Worm (Caenorhabditis elegans) whole organism, young adult: ENCODE measurements around the gene marg-1.

Experiments
- B0261.1 ChIP-seq: sonication (generic microtip); optimal IDR thresholded peaks from 2 replicates; lab custom pipeline; 2016; ENCODE audit warnings: mild to moderate bottlenecking, missing genetic modification characterization, moderate library complexity, missing compliant biosample characterization
- F57A8.1 ChIP-seq: fragments of 200-800 bp; sonication (Bioruptor generic); optimal IDR thresholded peaks from 2 replicates; lab custom pipeline; 2018; ENCODE audit warnings: mild to moderate bottlenecking, missing genetic modification characterization, moderate library complexity, missing compliant biosample characterization
- K12H6.12 ChIP-seq: fragments of 200-800 bp; sonication (Bioruptor generic); optimal IDR thresholded peaks from 2 replicates; lab custom pipeline; 2018; ENCODE audit warnings: mild to moderate bottlenecking, missing genetic modification characterization, missing compliant biosample characterization
- T26A5.8 ChIP-seq: sonication (generic microtip); optimal IDR thresholded peaks from 2 replicates; lab custom pipeline; 2016; ENCODE audit warnings: missing genetic modification characterization, missing compliant biosample characterization
- Y53G8AR.9 ChIP-seq: fragments of 200-800 bp; sonication (Bioruptor generic); conservative IDR thresholded peaks from 2 replicates; pipeline ENCODE4 v1.3.6; 2022; ENCODE audit warnings: missing genetic modification reagents, missing genetic modification characterization, missing compliant biosample characterization
- Y56A3A.18 ChIP-seq: fragments of 200-800 bp; sonication (Bioruptor generic); IDR thresholded peaks from 2 replicates; pipeline ENCODE4 v1.3.6; 2022; ENCODE audit warnings: missing genetic modification reagents, missing genetic modification characterization, missing compliant biosample characterization
- Y67H2A.10 ChIP-seq: fragments of 200-800 bp; sonication (Bioruptor generic); conservative IDR thresholded peaks from 2 replicates; pipeline ENCODE4 v1.3.6; 2022; ENCODE audit warnings: missing genetic modification reagents, missing genetic modification characterization, missing compliant biosample characterization
- akir-1 ChIP-seq: fragments of 200-800 bp; sonication (Bioruptor generic); optimal IDR thresholded peaks from 2 replicates; lab custom pipeline; 2018; ENCODE audit warnings: mild to moderate bottlenecking, missing genetic modification characterization, moderate library complexity, missing compliant biosample characterization
- aptf-3 ChIP-seq: fragments of 200-800 bp; sonication (Bioruptor generic); IDR thresholded peaks from 2 replicates; pipeline ENCODE4 v1.3.6; 2022; ENCODE audit warnings: missing genetic modification characterization, missing compliant biosample characterization
- ceh-27 ChIP-seq: fragments of 200-800 bp; sonication (Bioruptor generic); optimal IDR thresholded peaks from 2 replicates; lab custom pipeline; 2018; ENCODE audit warnings: mild to moderate bottlenecking, missing genetic modification characterization, moderate library complexity, missing compliant biosample characterization
- dox-1 ChIP-seq: fragments of 200-800 bp; sonication (Bioruptor generic); IDR thresholded peaks from 2 replicates; pipeline ENCODE4 v1.3.6; 2022; ENCODE audit warnings: missing genetic modification reagents, missing genetic modification characterization, missing compliant biosample characterization
- fkh-3 ChIP-seq: sonication (generic microtip); optimal IDR thresholded peaks from 2 replicates; lab custom pipeline; 2016; ENCODE audit warnings: mild to moderate bottlenecking, missing genetic modification characterization, missing compliant biosample characterization
- gei-17 ChIP-seq: fragments of 200-800 bp; sonication (Bioruptor generic); optimal IDR thresholded peaks from 2 replicates; lab custom pipeline; 2018; ENCODE audit warnings: mild to moderate bottlenecking, missing genetic modification characterization, missing compliant biosample characterization
- hmg-1.2 ChIP-seq: fragments of 200-800 bp; sonication (Bioruptor generic); IDR thresholded peaks from 2 replicates; pipeline ENCODE4 v1.3.6; 2022; ENCODE audit warnings: missing genetic modification reagents, missing genetic modification characterization, missing compliant biosample characterization
- lag-1 ChIP-seq: fragments of 200-800 bp; sonication (Bioruptor generic); IDR thresholded peaks from 2 replicates; pipeline ENCODE4 v1.3.6; 2022; ENCODE audit warnings: missing genetic modification reagents, missing genetic modification characterization, missing compliant biosample characterization
- lin-35 ChIP-seq, 3 experiments: fragments of 150-350 bp in 2 of 3; sonication (generic microtip) in 1 of 3; optimal IDR thresholded peaks; 2 replicates each; lab custom pipeline; 2014 to 2018; ENCODE audit warnings: missing biosample characterization in 3 of 3, missing genetic modification characterization in 3 of 3, missing genetic modification reagents in 3 of 3
- lin-40 ChIP-seq: sonication (generic microtip); optimal IDR thresholded peaks from 2 replicates; lab custom pipeline; 2016; ENCODE audit warnings: missing genetic modification characterization, mild to moderate bottlenecking, missing compliant biosample characterization, missing genotype, missing genetic modification reagents
- lin-54 ChIP-seq: fragments of 200-800 bp; sonication (Bioruptor generic); optimal IDR thresholded peaks from 2 replicates; lab custom pipeline; 2018; ENCODE audit warnings: mild to moderate bottlenecking, missing genetic modification characterization, missing compliant biosample characterization
- mcd-1 ChIP-seq: fragments of 200-800 bp; sonication (Bioruptor generic); IDR thresholded peaks from 2 replicates; pipeline ENCODE4 v1.3.6; 2022; ENCODE audit warnings: missing genetic modification reagents, missing genetic modification characterization, missing compliant biosample characterization
- mes-4 ChIP-seq: sonication (generic microtip); optimal IDR thresholded peaks from 2 replicates; lab custom pipeline; 2016; ENCODE audit warnings: missing genotype, missing genetic modification characterization, missing compliant biosample characterization
- mxl-1 ChIP-seq: sonication (generic microtip); optimal IDR thresholded peaks from 2 replicates; lab custom pipeline; 2016; ENCODE audit warnings: missing genetic modification characterization, missing compliant biosample characterization
- nhr-80 ChIP-seq: sonication (generic microtip); optimal IDR thresholded peaks from 2 replicates; lab custom pipeline; 2016; ENCODE audit warnings: missing genetic modification characterization, missing compliant biosample characterization
- nhr-90 ChIP-seq: sonication (generic microtip); optimal IDR thresholded peaks from 2 replicates; lab custom pipeline; 2016; ENCODE audit warnings: missing genotype, mild to moderate bottlenecking, missing genetic modification characterization, missing compliant biosample characterization
- pbrm-1 ChIP-seq: fragments of 200-800 bp; sonication (Bioruptor generic); IDR thresholded peaks from 2 replicates; pipeline ENCODE4 v1.3.6; 2022; ENCODE audit warnings: missing genetic modification reagents, missing genetic modification characterization, missing compliant biosample characterization
- rcor-1 ChIP-seq: fragments of 200-800 bp; sonication (Bioruptor generic); IDR thresholded peaks from 2 replicates; pipeline ENCODE4 v1.3.6; 2022; ENCODE audit warnings: missing genetic modification reagents, missing genetic modification characterization, missing compliant biosample characterization
- snpc-1.3 ChIP-seq: sonication (generic microtip); optimal IDR thresholded peaks from 2 replicates; lab custom pipeline; 2017; ENCODE audit warnings: missing genetic modification characterization, mild to moderate bottlenecking, missing compliant biosample characterization, antibody characterized with exemption, moderate library complexity, missing genotype, missing genetic modification reagents; ENCODE audit not compliant: insufficient read depth
- snpc-4 ChIP-seq, 5 experiments: fragments of 150-350 bp in 1 of 5; sonication (generic microtip) in 4 of 5; optimal IDR thresholded peaks; 2 replicates each; lab custom pipeline; 2014 to 2018; ENCODE audit warnings: missing genetic modification characterization in 5 of 5, missing biosample characterization in 3 of 5, antibody characterized with exemption in 2 of 5, mild to moderate bottlenecking in 2 of 5, missing compliant biosample characterization in 2 of 5, missing genotype in 2 of 5, moderate library complexity in 2 of 5, missing genetic modification reagents in 1 of 5
- somi-1 ChIP-seq: fragments of 200-800 bp; sonication (Bioruptor generic); optimal IDR thresholded peaks from 2 replicates; lab custom pipeline; 2018; ENCODE audit warnings: mild to moderate bottlenecking, missing genetic modification characterization, missing compliant biosample characterization
- tbp1 ChIP-seq: fragments of 200-800 bp; sonication (Bioruptor generic); optimal IDR thresholded peaks from 2 replicates; lab custom pipeline; 2018; ENCODE audit warnings: mild to moderate bottlenecking, missing genetic modification characterization, missing compliant biosample characterization
- tlf-1 ChIP-seq: fragments of 200-800 bp; sonication (Bioruptor generic); optimal IDR thresholded peaks from 2 replicates; lab custom pipeline; 2018; ENCODE audit warnings: mild to moderate bottlenecking, missing genetic modification characterization, missing compliant biosample characterization
- unc-62 ChIP-seq: fragments of 150-350 bp; optimal IDR thresholded peaks from 2 replicates; lab custom pipeline; 2014; ENCODE audit warnings: missing biosample characterization, missing genetic modification reagents, missing genetic modification characterization
- zfh-2 ChIP-seq: fragments of 200-800 bp; sonication (Bioruptor generic); conservative IDR thresholded peaks from 2 replicates; pipeline ENCODE4 v1.3.6; 2022; ENCODE audit warnings: missing genetic modification reagents, missing genetic modification characterization, missing compliant biosample characterization
- ztf-18 ChIP-seq: sonication (generic microtip); optimal IDR thresholded peaks from 2 replicates; lab custom pipeline; 2016; ENCODE audit warnings: missing genotype, mild to moderate bottlenecking, missing genetic modification characterization, missing compliant biosample characterization

The marg-1 gene

DNA sequence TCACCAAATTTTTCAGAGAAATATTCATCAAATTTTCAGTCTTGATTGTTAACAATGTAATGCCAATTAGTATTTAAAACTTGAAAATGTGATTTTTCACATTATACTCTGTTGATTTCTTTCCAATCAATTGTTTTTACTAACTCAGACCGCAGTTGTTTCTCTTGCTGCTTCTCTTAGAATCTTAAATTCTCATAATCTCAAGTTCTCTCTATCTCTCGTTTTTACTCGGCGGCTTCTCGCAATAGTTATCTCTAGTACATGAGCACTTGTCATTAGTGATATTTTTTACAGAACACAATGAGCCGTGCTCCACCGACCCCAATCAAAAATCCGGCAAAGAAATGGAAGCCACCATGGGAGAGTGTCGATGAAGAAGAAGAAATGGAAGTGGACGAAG, 26.2 kb upstream of the marg-1 start, which contains the start of gene F35A5.1:
TSS of gene F35A5.1 (plus strand) at position 301 of the 400 bp plus-strand sequence.
- TF ChIP-seq B0261.1 (tag; lab: Kevin White, UChicago) = no peak
- TF ChIP-seq lin-40 (tag; lab: Kevin White, UChicago) = no peak
- no peak for TF ChIP-seq Y56A3A.18 (GFP tag; lab: Robert Waterston, UW)
- no peak for TF ChIP-seq Y67H2A.10
- TF ChIP-seq unc-62 (GFP tag; lab: Kevin White, UChicago) = no peak
- no peak for TF ChIP-seq akir-1 (GFP tag; lab: Kevin White, UChicago)
- no peak for TF ChIP-seq nhr-90 (tag; lab: Kevin White, UChicago)
- TF ChIP-seq zfh-2 (GFP tag; lab: Robert Waterston, UW) = no peak
- no peak for TF ChIP-seq mes-4 (tag; lab: Kevin White, UChicago)
- no peak for TF ChIP-seq T26A5.8
- no peak for TF ChIP-seq F57A8.1
- TF ChIP-seq fkh-3 (tag; lab: Kevin White, UChicago) = no peak
- TF ChIP-seq, all 124 proteins: peak for 0

DNA sequence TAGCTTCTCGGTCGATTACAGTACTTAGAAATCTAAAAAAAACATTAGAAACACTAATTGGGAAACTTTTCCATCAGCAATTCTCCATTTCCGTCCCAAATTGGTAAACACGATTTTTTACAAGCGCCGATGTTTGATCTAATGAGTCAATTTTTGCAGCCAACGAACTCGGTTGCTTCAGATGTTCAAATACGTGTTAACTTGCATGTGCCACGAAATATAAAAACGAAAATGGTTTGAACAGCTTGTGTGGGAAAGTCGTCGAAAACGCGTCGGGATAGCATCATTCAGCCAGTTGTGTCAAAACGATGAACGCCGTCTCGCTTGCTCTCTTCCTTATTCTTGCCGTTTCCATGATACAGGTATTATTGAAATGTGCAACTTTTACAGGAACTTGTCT, 23.9 kb upstream of the marg-1 start, which contains the start of gene F35A5.2:
TSS of gene F35A5.2 (plus strand) at position 301 of the 400 bp plus-strand sequence.
- TF ChIP-seq somi-1 (GFP tag; lab: Kevin White, UChicago) = no peak
- TF ChIP-seq, all 124 proteins: peak for 0

DNA sequence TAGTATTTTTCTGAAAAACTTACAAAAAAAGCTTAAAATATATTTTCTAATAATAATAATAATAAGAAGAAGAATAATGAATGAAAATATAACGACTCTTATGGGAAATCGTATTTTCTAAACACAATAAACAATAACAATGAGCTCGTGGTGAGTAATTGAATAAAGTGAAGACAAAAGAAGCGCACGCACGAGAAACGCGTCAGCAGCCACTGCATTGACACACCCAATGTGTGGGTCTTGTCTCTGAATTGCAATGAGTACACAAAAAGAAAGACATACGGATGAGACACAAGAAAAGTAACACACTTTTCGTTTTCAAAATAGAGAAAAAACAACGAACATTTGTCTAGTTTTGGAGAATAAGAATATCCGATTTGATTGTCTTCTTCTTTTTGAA, 22.4 kb upstream of the marg-1 start, which contains the start of gene F35A5.8:
TSS of gene F35A5.8 (minus strand) at position 151 of the 400 bp plus-strand sequence.
- peak; percentile 16 for TF ChIP-seq K12H6.12 (tag; lab: Kevin White, UChicago)
- no peak for TF ChIP-seq F57A8.1
- peak; percentile 32 for TF ChIP-seq hmg-1.2 (GFP tag; lab: Robert Waterston, UW)
- TF ChIP-seq lag-1 (GFP tag; lab: Robert Waterston, UW) = no peak
- TF ChIP-seq Y53G8AR.9 = 0 out of 2 replicates have a peak, but pooled peaks have one; percentile 36
- TF ChIP-seq Y56A3A.18 (GFP tag; lab: Robert Waterston, UW) = 0 out of 2 replicates have a peak, but pooled peaks have one; percentile 12
- peak; percentile 48 for TF ChIP-seq mcd-1 (GFP tag; lab: Robert Waterston, UW)
- TF ChIP-seq lin-35 (GFP tag; optimal IDR thresholded peaks at IDR 0.05; lab: Kevin White, UChicago) = peak in 1 of 3 experiments; percentile 70
- 0 out of 2 replicates have a peak, but pooled peaks have one; percentile 11 for TF ChIP-seq rcor-1
- peak; percentile 7 for TF ChIP-seq ceh-27 (GFP tag; lab: Kevin White, UChicago)
- TF ChIP-seq lin-54 (GFP tag; lab: Kevin White, UChicago) = peak; percentile 37
- no peak for TF ChIP-seq mxl-1 (tag; lab: Kevin White, UChicago)
- TF ChIP-seq tlf-1 (GFP tag; lab: Kevin White, UChicago) = no peak
- peak; percentile 30 for TF ChIP-seq tbp1 (GFP tag; lab: Kevin White, UChicago)
- no peak for TF ChIP-seq aptf-3 (GFP tag; lab: Robert Waterston, UW)
- no peak for TF ChIP-seq snpc-1.3 (tag; lab: Kevin White, UChicago)
- TF ChIP-seq mes-4 (tag; lab: Kevin White, UChicago) = no peak
- peak; percentile 94 for TF ChIP-seq ztf-18 (tag; lab: Kevin White, UChicago)
- no peak for TF ChIP-seq snpc-4 (GFP tag; optimal IDR thresholded peaks at IDR 0.05; lab: Kevin White, UChicago)
- peak in 2 of 4 experiments; percentile 44 to 53 for TF ChIP-seq snpc-4 (tag; optimal IDR thresholded peaks at IDR 0.05; lab: Kevin White, UChicago)
- 0 out of 2 replicates have a peak, but pooled peaks have one; percentile 39 for TF ChIP-seq dox-1
- 0 out of 2 replicates have a peak, but pooled peaks have one; percentile 19 for TF ChIP-seq pbrm-1 (GFP tag; lab: Robert Waterston, UW)
- no peak for TF ChIP-seq gei-17 (GFP tag; lab: Kevin White, UChicago)
- TF ChIP-seq nhr-80 (tag; lab: Kevin White, UChicago) = peak; percentile 54
- TF ChIP-seq, all 124 proteins: peak for 15
